Worm (Caenorhabditis elegans) whole organism, L1 larva: ENCODE results near the gene cka-2.

Experiments used
- C16A3.4 ChIP-seq: fragments of 150-350 bp; optimal IDR thresholded peaks from 2 replicates; lab custom pipeline; 2014; ENCODE audit warnings: missing biosample characterization, missing genetic modification characterization
- C34B4.2 ChIP-seq: sonication (generic microtip); optimal IDR thresholded peaks from 2 replicates; lab custom pipeline; 2017; ENCODE audit warnings: mild to moderate bottlenecking, missing genetic modification characterization, missing compliant biosample characterization
- F16B12.6 ChIP-seq: fragments of 150-350 bp; optimal IDR thresholded peaks from 2 replicates; lab custom pipeline; 2014; ENCODE audit warnings: missing biosample characterization, missing genetic modification characterization
- Y116A8C.19 ChIP-seq: sonication (generic microtip); optimal IDR thresholded peaks from 2 replicates; lab custom pipeline; 2016; ENCODE audit warnings: missing compliant biosample characterization, missing genetic modification characterization, borderline replicate concordance
- alr-1 ChIP-seq: fragments of 200-800 bp; sonication (Bioruptor generic); optimal IDR thresholded peaks from 2 replicates; lab custom pipeline; 2018; ENCODE audit warnings: borderline replicate concordance, mild to moderate bottlenecking, missing genetic modification characterization, missing compliant biosample characterization
- blmp-1 ChIP-seq: fragments of 150-350 bp; optimal IDR thresholded peaks from 2 replicates; lab custom pipeline; 2014; ENCODE audit warnings: missing biosample characterization, missing genetic modification characterization
- ceh-63 ChIP-seq: fragments of 200-800 bp; sonication (Bioruptor generic); optimal IDR thresholded peaks from 2 replicates; lab custom pipeline; 2018; ENCODE audit warnings: mild to moderate bottlenecking, missing genetic modification characterization, missing compliant biosample characterization
- ces-1 ChIP-seq: fragments of 150-350 bp; optimal IDR thresholded peaks from 2 replicates; lab custom pipeline; 2014; ENCODE audit warnings: missing biosample characterization, missing genetic modification reagents, missing genetic modification characterization
- dpl-1 ChIP-seq, 3 experiments: fragments of 150-350 bp in 2 of 3; sonication (generic microtip) in 1 of 3; optimal IDR thresholded peaks; 2 replicates each; lab custom pipeline; 2014 to 2017; ENCODE audit warnings: missing biosample characterization in 3 of 3, missing genetic modification characterization in 3 of 3, missing genetic modification reagents in 3 of 3
- efl-1 ChIP-seq, 4 experiments: fragments of 150-350 bp; optimal IDR thresholded peaks in 3 of 4; peaks in 1 of 4; 1 replicate in 1 of 4; 2 replicates in 3 of 4; lab custom pipeline; 2014; ENCODE audit warnings: missing biosample characterization in 2 of 4, missing genetic modification characterization in 2 of 4, missing genetic modification reagents in 2 of 4
- egl-13 ChIP-seq: sonication (generic microtip); optimal IDR thresholded peaks from 2 replicates; lab custom pipeline; 2016; ENCODE audit warnings: missing genotype, missing genetic modification reagents, missing genetic modification characterization, missing compliant biosample characterization
- elt-2 ChIP-seq: sonication (generic microtip); optimal IDR thresholded peaks from 2 replicates; lab custom pipeline; 2016; ENCODE audit warnings: missing genetic modification characterization, mild to moderate bottlenecking, inconsistent platforms, missing compliant biosample characterization, missing genetic modification reagents
- elt-3 ChIP-seq, 6 experiments: fragments of 150-350 bp in 1 of 6; sonication (generic microtip); optimal IDR thresholded peaks; 2 replicates each; lab custom pipeline; 2017 to 2018; ENCODE audit warnings: missing biosample characterization in 6 of 6, missing genetic modification characterization in 6 of 6, inconsistent platforms in 1 of 6
- fkh-8 ChIP-seq: sonication (generic microtip); optimal IDR thresholded peaks from 2 replicates; lab custom pipeline; 2016; ENCODE audit warnings: mild to moderate bottlenecking, missing genetic modification characterization, missing compliant biosample characterization
- fos-1 ChIP-seq: fragments of 150-350 bp; optimal IDR thresholded peaks from 2 replicates; lab custom pipeline; 2014; ENCODE audit warnings: missing biosample characterization, missing genetic modification characterization
- grh-1 ChIP-seq: fragments of 200-800 bp; sonication (Bioruptor generic); IDR thresholded peaks from 2 replicates; pipeline ENCODE4 v1.3.6; 2022; ENCODE audit warnings: missing genetic modification reagents, missing genetic modification characterization, missing compliant biosample characterization
- hlh-4 ChIP-seq: sonication (generic microtip); optimal IDR thresholded peaks from 2 replicates; lab custom pipeline; 2016; ENCODE audit warnings: mild to moderate bottlenecking, missing genetic modification characterization, missing compliant biosample characterization
- irx-1 ChIP-seq: sonication (generic microtip); optimal IDR thresholded peaks from 2 replicates; lab custom pipeline; 2016; ENCODE audit warnings: missing genetic modification characterization, missing compliant biosample characterization
- lin-14 ChIP-seq: fragments of 200-800 bp; sonication (Bioruptor generic); optimal IDR thresholded peaks from 2 replicates; lab custom pipeline; 2018; ENCODE audit warnings: mild to moderate bottlenecking, missing genetic modification characterization, moderate library complexity, missing compliant biosample characterization
- lin-15B ChIP-seq: fragments of 150-350 bp; sonication (generic microtip); optimal IDR thresholded peaks from 3 replicates; lab custom pipeline; 2014; ENCODE audit warnings: missing biosample characterization, missing genetic modification characterization
- lin-35 ChIP-seq, 2 experiments: fragments of 150-350 bp; optimal IDR thresholded peaks; 2 replicates each; lab custom pipeline; 2014; ENCODE audit warnings: missing biosample characterization in 2 of 2, missing genetic modification characterization in 2 of 2, missing genetic modification reagents in 2 of 2
- lin-39 ChIP-seq: fragments of 150-350 bp; optimal IDR thresholded peaks from 2 replicates; lab custom pipeline; 2014; ENCODE audit warnings: missing biosample characterization, missing genetic modification reagents, missing genetic modification characterization
- lir-3 ChIP-seq: sonication (generic microtip); optimal IDR thresholded peaks from 2 replicates; lab custom pipeline; 2016; ENCODE audit warnings: mild to moderate bottlenecking, missing genetic modification characterization, moderate library complexity, missing compliant biosample characterization; ENCODE audit not compliant: poor library complexity
- lsy-2 ChIP-seq, 2 experiments: fragments of 150-350 bp; optimal IDR thresholded peaks; 2 replicates each; lab custom pipeline; 2014; ENCODE audit warnings: missing biosample characterization in 2 of 2, missing genetic modification characterization in 2 of 2
- mab-9 ChIP-seq: fragments of 200-800 bp; sonication (Bioruptor generic); IDR thresholded peaks from 2 replicates; pipeline ENCODE4 v1.3.6; 2022; ENCODE audit warnings: missing genetic modification reagents, missing genetic modification characterization, missing compliant biosample characterization
- mef-2 ChIP-seq: fragments of 150-350 bp; optimal IDR thresholded peaks from 2 replicates; lab custom pipeline; 2014; ENCODE audit warnings: missing biosample characterization, missing genetic modification characterization
- mep-1 ChIP-seq: fragments of 150-350 bp; optimal IDR thresholded peaks from 2 replicates; lab custom pipeline; 2014; ENCODE audit warnings: missing biosample characterization, missing genetic modification characterization
- nhr-11 ChIP-seq: fragments of 150-350 bp; optimal IDR thresholded peaks from 2 replicates; lab custom pipeline; 2014; ENCODE audit warnings: missing biosample characterization, missing genetic modification characterization
- nhr-19 ChIP-seq: fragments of 200-800 bp; sonication (Bioruptor generic); conservative IDR thresholded peaks from 2 replicates; pipeline ENCODE4 v1.3.6; 2022; ENCODE audit warnings: missing genetic modification characterization, missing compliant biosample characterization
- nhr-20 ChIP-seq: sonication (generic microtip); optimal IDR thresholded peaks from 2 replicates; lab custom pipeline; 2016; ENCODE audit warnings: mild to moderate bottlenecking, missing genetic modification characterization, missing compliant biosample characterization
- nhr-237 ChIP-seq: fragments of 150-350 bp; optimal IDR thresholded peaks from 2 replicates; lab custom pipeline; 2014; ENCODE audit warnings: missing biosample characterization, missing genetic modification characterization
- nhr-47 ChIP-seq: sonication (generic microtip); optimal IDR thresholded peaks from 2 replicates; lab custom pipeline; 2016; ENCODE audit warnings: mild to moderate bottlenecking, missing genetic modification characterization, moderate library complexity, missing compliant biosample characterization
- nhr-84 ChIP-seq: sonication (generic microtip); optimal IDR thresholded peaks from 2 replicates; lab custom pipeline; 2017; ENCODE audit warnings: missing biosample characterization, missing genetic modification characterization
- pag-3 ChIP-seq: sonication (generic microtip); optimal IDR thresholded peaks from 2 replicates; lab custom pipeline; 2017; ENCODE audit warnings: missing genetic modification characterization, mild to moderate bottlenecking, missing compliant biosample characterization, antibody characterized with exemption, borderline replicate concordance; ENCODE audit not compliant: insufficient read depth
- skn-1 ChIP-seq: fragments of 150-350 bp; optimal IDR thresholded peaks from 2 replicates; lab custom pipeline; 2014; ENCODE audit warnings: missing biosample characterization, missing genetic modification characterization
- snpc-4 ChIP-seq: fragments of 150-350 bp; optimal IDR thresholded peaks from 2 replicates; lab custom pipeline; 2014; ENCODE audit warnings: missing biosample characterization, missing genetic modification characterization
- snu-23 ChIP-seq: sonication (generic microtip); optimal IDR thresholded peaks from 2 replicates; lab custom pipeline; 2016; ENCODE audit warnings: missing genetic modification characterization, missing compliant biosample characterization
- sox-4 ChIP-seq: sonication (generic microtip); optimal IDR thresholded peaks from 2 replicates; lab custom pipeline; 2016; ENCODE audit warnings: missing genetic modification characterization, missing compliant biosample characterization
- sptf-1 ChIP-seq: fragments of 150-350 bp; optimal IDR thresholded peaks from 2 replicates; lab custom pipeline; 2014; ENCODE audit warnings: missing biosample characterization, missing genetic modification characterization
- swsn-7 ChIP-seq: sonication (generic microtip); optimal IDR thresholded peaks from 2 replicates; lab custom pipeline; 2016; ENCODE audit warnings: missing genetic modification characterization, missing compliant biosample characterization
- tbx-2 ChIP-seq: sonication (generic microtip); optimal IDR thresholded peaks from 2 replicates; lab custom pipeline; 2016; ENCODE audit warnings: missing genetic modification characterization, missing compliant biosample characterization
- tlp-1 ChIP-seq: fragments of 150-350 bp; optimal IDR thresholded peaks from 2 replicates; lab custom pipeline; 2014; ENCODE audit warnings: missing biosample characterization, missing genetic modification characterization
- unc-130 ChIP-seq: fragments of 150-350 bp; optimal IDR thresholded peaks from 2 replicates; lab custom pipeline; 2017; ENCODE audit warnings: missing biosample characterization, missing genetic modification characterization, inconsistent platforms
- unc-30 ChIP-seq: sonication (generic microtip); optimal IDR thresholded peaks from 2 replicates; lab custom pipeline; 2017; ENCODE audit warnings: missing biosample characterization, missing genetic modification characterization
- unc-86 ChIP-seq: sonication (generic microtip); optimal IDR thresholded peaks from 2 replicates; lab custom pipeline; 2016; ENCODE audit warnings: missing genetic modification characterization, missing compliant biosample characterization
- vab-15 ChIP-seq: sonication (generic microtip); optimal IDR thresholded peaks from 2 replicates; lab custom pipeline; 2017; ENCODE audit warnings: missing genotype, mild to moderate bottlenecking, missing genetic modification characterization, missing compliant biosample characterization
- xbp-1 ChIP-seq: sonication (generic microtip); optimal IDR thresholded peaks from 2 replicates; lab custom pipeline; 2016; ENCODE audit warnings: missing genetic modification characterization, missing compliant biosample characterization
- ztf-4 ChIP-seq: fragments of 150-350 bp; optimal IDR thresholded peaks from 2 replicates; lab custom pipeline; 2014; ENCODE audit warnings: missing biosample characterization, missing genetic modification characterization

Gene cka-2

ce11 chrX:4255366-4255765 is 30.6 kb upstream of the cka-2 start:
- TF ChIP-seq nhr-237 (no peak), mep-1 (tag; lab: Kevin White, UChicago) (no peak), unc-30 (no peak), lin-39 (tag; lab: Kevin White, UChicago) (no peak), mab-9 (GFP tag; lab: Robert Waterston, UW) (no peak), snu-23 (GFP tag; lab: Kevin White, UChicago) (no peak), ces-1 (GFP tag; lab: Kevin White, UChicago) (no peak), swsn-7 (tag; lab: Kevin White, UChicago) (no peak), fkh-8 (tag; lab: Kevin White, UChicago) (no peak), sptf-1 (tag; lab: Kevin White, UChicago) (no peak)

- TF ChIP-seq dpl-1 (GFP tag; optimal IDR thresholded peaks at IDR 0.05; lab: Kevin White, UChicago) (no peak), mef-2 (tag; lab: Kevin White, UChicago) (no peak), tlp-1 (no peak), sox-4 (tag; lab: Kevin White, UChicago) (no peak), Y116A8C.19 (tag; lab: Kevin White, UChicago) (no peak), blmp-1 (tag; lab: Kevin White, UChicago) (no peak), mep-1 (tag; lab: Kevin White, UChicago) (no peak), ztf-4 (tag; lab: Kevin White, UChicago) (no peak), lsy-2 (tag; optimal IDR thresholded peaks at IDR 0.05; lab: Kevin White, UChicago) (no peak), sptf-1 (tag; lab: Kevin White, UChicago) (no peak), nhr-84 (tag; lab: Kevin White, UChicago) (no peak)
These were observed 29.2 kb upstream of the cka-2 start, which contains the start of gene srv-6 for ce11 chrX:4256761-4257160. Gene srv-6, plus strand, starts transcription at chrX:4257061.

- peak; percentile 31 for TF ChIP-seq egl-13 (tag; lab: Kevin White, UChicago)
- TF ChIP-seq grh-1 (GFP tag; lab: Robert Waterston, UW): no peak
- peak; percentile 15 for TF ChIP-seq elt-2 (tag; lab: Kevin White, UChicago)
- TF ChIP-seq unc-130 (tag; lab: Kevin White, UChicago): no peak
- TF ChIP-seq C16A3.4 (tag; lab: Kevin White, UChicago): peak; percentile 45
- no peak for TF ChIP-seq pag-3
- peak; percentile 45 for TF ChIP-seq irx-1 (tag; lab: Kevin White, UChicago)
- TF ChIP-seq ces-1 (GFP tag; lab: Kevin White, UChicago): no peak
- TF ChIP-seq nhr-20 (tag; lab: Kevin White, UChicago): peak; percentile 49
- no peak for TF ChIP-seq tlp-1
- TF ChIP-seq swsn-7 (tag; lab: Kevin White, UChicago): peak; percentile 54
- no peak for TF ChIP-seq alr-1
- TF ChIP-seq sptf-1 (tag; lab: Kevin White, UChicago): no peak
- TF ChIP-seq tbx-2 (tag; lab: Kevin White, UChicago): peak; percentile 50
- TF ChIP-seq unc-86 (tag; lab: Kevin White, UChicago): peak; percentile 17
- peak in 2 of 3 experiments; percentile 18 to 30 for TF ChIP-seq dpl-1 (GFP tag; optimal IDR thresholded peaks at IDR 0.05; lab: Kevin White, UChicago)
- TF ChIP-seq fos-1: peak; percentile 6
- TF ChIP-seq nhr-19 (GFP tag; lab: Robert Waterston, UW): peak; percentile 56
- TF ChIP-seq C34B4.2 (tag; lab: Kevin White, UChicago): no peak
- TF ChIP-seq xbp-1 (tag; lab: Kevin White, UChicago): peak; percentile 64
- peak; percentile 67 for TF ChIP-seq lin-14 (GFP tag; lab: Kevin White, UChicago)
- no peak for TF ChIP-seq vab-15 (tag; lab: Kevin White, UChicago)
- peak; percentile 40 for TF ChIP-seq skn-1
- no peak for TF ChIP-seq nhr-11 (tag; lab: Kevin White, UChicago)
- TF ChIP-seq elt-3 (tag; optimal IDR thresholded peaks at IDR 0.05; lab: Kevin White, UChicago): no peak
- TF ChIP-seq lin-35 (GFP tag; optimal IDR thresholded peaks at IDR 0.05; lab: Kevin White, UChicago): peak in 1 of 2 experiments; percentile 58
- peak; percentile 59 for TF ChIP-seq nhr-47 (tag; lab: Kevin White, UChicago)
- peak; percentile 91 for TF ChIP-seq F16B12.6 (tag; lab: Kevin White, UChicago)
- no peak for TF ChIP-seq hlh-4 (tag; lab: Kevin White, UChicago)
- TF ChIP-seq lir-3 (tag; lab: Kevin White, UChicago): no peak
- TF ChIP-seq efl-1 (optimal IDR thresholded peaks at IDR 0.05; lab: Kevin White, UChicago): peak; percentile 29 to 32
- TF ChIP-seq efl-1 (GFP tag; optimal IDR thresholded peaks at IDR 0.05 in 1 of 2; lab: Kevin White, UChicago): peak; percentile 1 to 90
- no peak for TF ChIP-seq snpc-4
- no peak for TF ChIP-seq mef-2 (tag; lab: Kevin White, UChicago)
- TF ChIP-seq ceh-63 (GFP tag; lab: Kevin White, UChicago): no peak
- no peak for TF ChIP-seq lin-15B
- no peak for TF ChIP-seq lin-39 (tag; lab: Kevin White, UChicago)
These were observed 25.6 kb upstream of the cka-2 start, which contains the start of gene C52B9.4 for ce11 chrX:4260297-4260696. Gene C52B9.4, plus strand, starts transcription at chrX:4260652.
